Worm (Caenorhabditis elegans): ENCODE data around the gene cbp-3.

- peak; percentile 8 for TF ChIP-seq pqm-1 (tag; optimal IDR thresholded peaks at IDR 0.05)
- TF ChIP-seq mep-1 (tag; optimal IDR thresholded peaks at IDR 0.05) = no peak
- TF ChIP-seq unc-98 (GFP tag; IDR thresholded peaks at IDR 0.05) = no peak
- no peak for TF ChIP-seq unc-62 (GFP tag; optimal IDR thresholded peaks at IDR 0.05)
- no peak for TF ChIP-seq alr-1 (tag; optimal IDR thresholded peaks at IDR 0.05; ENCODE audit: borderline replicate concordance)
- no peak for TF ChIP-seq elt-3 (tag; optimal IDR thresholded peaks at IDR 0.05)
- TF ChIP-seq elt-2 (tag; optimal IDR thresholded peaks at IDR 0.05) = peak; percentile 93
- no peak for TF ChIP-seq aly-2 (tag; optimal IDR thresholded peaks at IDR 0.05)
- no peak for TF ChIP-seq ztf-11 (tag; optimal IDR thresholded peaks at IDR 0.05)
- no peak for TF ChIP-seq blmp-1 (tag; optimal IDR thresholded peaks at IDR 0.05)
- TF ChIP-seq lir-3 (tag; optimal IDR thresholded peaks at IDR 0.05; ENCODE audit: poor library complexity) = no peak
These were observed 16.6 kb downstream of the cbp-3 start for ce11 chrIII:9930406-9930805.
